Worm (Caenorhabditis elegans): ENCODE results near the gene flp-12.

flp-12 gene

ce11 chrX:4592250-4592649 is at the start of gene flp-12:
TSS of gene flp-12 (minus strand) at chrX:4592350.
- TF ChIP-seq elt-1 (tag; optimal IDR thresholded peaks at IDR 0.05) (no peak), lin-39 (tag; optimal IDR thresholded peaks at IDR 0.05) (peak; percentile 23)

- no peak for TF ChIP-seq daf-12 (tag; optimal IDR thresholded peaks at IDR 0.05)
- no peak for TF ChIP-seq R02D3.7 (tag; optimal IDR thresholded peaks at IDR 0.05)
- peak; percentile 3 for TF ChIP-seq pqm-1 (tag; optimal IDR thresholded peaks at IDR 0.05)
- no peak for TF ChIP-seq eor-1 (tag; optimal IDR thresholded peaks at IDR 0.05)
- TF ChIP-seq pha-4 (tag; optimal IDR thresholded peaks at IDR 0.05) = peak; percentile 11
Measured at ce11 chrX:4636821-4637220, 44.7 kb upstream of the flp-12 start, which contains the start of gene hosl-1. TSS of gene hosl-1 (plus strand) at chrX:4637121.

- TF ChIP-seq pqm-1 (tag; optimal IDR thresholded peaks at IDR 0.05) = peak; percentile 29
- no peak for TF ChIP-seq ztf-4 (tag; optimal IDR thresholded peaks at IDR 0.05)
- TF ChIP-seq elt-2 (tag; optimal IDR thresholded peaks at IDR 0.05) = peak; percentile 63
Measured at ce11 chrX:4636143-4636542, 44.0 kb upstream of the flp-12 start.

ce11 chrX:4635643-4636042 is 43.5 kb upstream of the flp-12 start:
- peak; percentile 56 for TF ChIP-seq pha-4 (tag; optimal IDR thresholded peaks at IDR 0.05)
- TF ChIP-seq nfya-1 (tag; optimal IDR thresholded peaks at IDR 0.05; ENCODE audit: insufficient read depth) = peak; percentile 52
- TF ChIP-seq nhr-23 (tag; optimal IDR thresholded peaks at IDR 0.05) = peak; percentile 80
- no peak for TF ChIP-seq nhr-77 (tag; optimal IDR thresholded peaks at IDR 0.05)
- peak; percentile 55 for TF ChIP-seq hmg-11 (tag; optimal IDR thresholded peaks at IDR 0.05)
- peak; percentile 61 for TF ChIP-seq nhr-25 (tag; optimal IDR thresholded peaks at IDR 0.05)
- peak; percentile 11 for TF ChIP-seq tbx-2 (tag; optimal IDR thresholded peaks at IDR 0.05)
- TF ChIP-seq daf-12 (tag; optimal IDR thresholded peaks at IDR 0.05) = no peak
- peak; percentile 38 for TF ChIP-seq egl-5 (tag; optimal IDR thresholded peaks at IDR 0.05)

ce11 chrX:4632088-4632487 is 39.9 kb upstream of the flp-12 start, which contains the start of gene slcr-46.1:
TSS of gene slcr-46.1 (plus strand) at chrX:4632361.
- TF ChIP-seq nhr-25 (tag; optimal IDR thresholded peaks at IDR 0.05) = no peak
- TF ChIP-seq elt-1 (tag; optimal IDR thresholded peaks at IDR 0.05) = no peak
- no peak for TF ChIP-seq sea-2 (GFP tag; optimal IDR thresholded peaks at IDR 0.05)
- TF ChIP-seq fos-1 (tag; optimal IDR thresholded peaks at IDR 0.05) = no peak
- TF ChIP-seq jun-1 (tag; optimal IDR thresholded peaks at IDR 0.05) = no peak
- no peak for TF ChIP-seq elt-3 (tag; optimal IDR thresholded peaks at IDR 0.05)
- TF ChIP-seq elt-2 (tag; optimal IDR thresholded peaks at IDR 0.05) = peak; percentile 56
- no peak for TF ChIP-seq nhr-28 (tag; optimal IDR thresholded peaks at IDR 0.05)
- TF ChIP-seq pqm-1 (tag; optimal IDR thresholded peaks at IDR 0.05) = peak; percentile 38
- TF ChIP-seq ama-1 (optimal IDR thresholded peaks at IDR 0.05) = no peak

- peak; percentile 87 for TF ChIP-seq egl-5 (tag; optimal IDR thresholded peaks at IDR 0.05)
- no peak for TF ChIP-seq skn-1 (tag; optimal IDR thresholded peaks at IDR 0.05)
Measured at ce11 chrX:4628817-4629575, 36.8 kb upstream of the flp-12 start.

- TF ChIP-seq lin-15B (tag; optimal IDR thresholded peaks at IDR 0.05) (no peak), ceh-28 (tag; optimal IDR thresholded peaks at IDR 0.05) (no peak), nhr-12 (tag; optimal IDR thresholded peaks at IDR 0.05) (no peak), unc-62 (GFP tag; optimal IDR thresholded peaks at IDR 0.05) (no peak), tbx-2 (tag; optimal IDR thresholded peaks at IDR 0.05) (no peak), nhr-23 (tag; optimal IDR thresholded peaks at IDR 0.05) (no peak)
Measured at ce11 chrX:4628350-4628749, 36.2 kb upstream of the flp-12 start.

- TF ChIP-seq ZK546.5 (tag; optimal IDR thresholded peaks at IDR 0.05) (no peak), tbx-2 (tag; optimal IDR thresholded peaks at IDR 0.05) (no peak), nhr-76 (tag; optimal IDR thresholded peaks at IDR 0.05) (no peak), ceh-28 (tag; optimal IDR thresholded peaks at IDR 0.05) (no peak), daf-12 (tag; optimal IDR thresholded peaks at IDR 0.05) (no peak), aly-2 (tag; optimal IDR thresholded peaks at IDR 0.05) (no peak), ztf-4 (tag; optimal IDR thresholded peaks at IDR 0.05) (no peak), fkh-10 (GFP tag; optimal IDR thresholded peaks at IDR 0.05) (no peak), nfya-1 (tag; optimal IDR thresholded peaks at IDR 0.05; ENCODE audit: insufficient read depth) (no peak), nhr-237 (tag; optimal IDR thresholded peaks at IDR 0.05) (no peak), eor-1 (tag; optimal IDR thresholded peaks at IDR 0.05) (no peak)
Measured at ce11 chrX:4626891-4627290, 34.7 kb upstream of the flp-12 start.

All from whole organism, L3 larva.